Worm (Caenorhabditis elegans) whole organism, young adult: Measurements from ENCODE around the gene Y32H12A.7.

Source experiments
- Y67H2A.10 ChIP-seq: fragments of 200-800 bp; sonication (Bioruptor generic); conservative IDR thresholded peaks from 2 replicates; pipeline ENCODE4 v1.3.6; 2022; ENCODE audit warnings: missing genetic modification reagents, missing genetic modification characterization, missing compliant biosample characterization
- attf-5 ChIP-seq: fragments of 200-800 bp; sonication (Bioruptor generic); optimal IDR thresholded peaks from 2 replicates; lab custom pipeline; 2018; ENCODE audit warnings: mild to moderate bottlenecking, missing genetic modification characterization, missing compliant biosample characterization
- dpl-1 ChIP-seq: fragments of 150-350 bp; optimal IDR thresholded peaks from 2 replicates; lab custom pipeline; 2014; ENCODE audit warnings: missing biosample characterization, missing genetic modification reagents, missing genetic modification characterization
- gei-17 ChIP-seq: fragments of 200-800 bp; sonication (Bioruptor generic); optimal IDR thresholded peaks from 2 replicates; lab custom pipeline; 2018; ENCODE audit warnings: mild to moderate bottlenecking, missing genetic modification characterization, missing compliant biosample characterization
- lag-1 ChIP-seq: fragments of 200-800 bp; sonication (Bioruptor generic); IDR thresholded peaks from 2 replicates; pipeline ENCODE4 v1.3.6; 2022; ENCODE audit warnings: missing genetic modification reagents, missing genetic modification characterization, missing compliant biosample characterization
- madf-3 ChIP-seq: fragments of 200-800 bp; sonication (Bioruptor generic); IDR thresholded peaks from 2 replicates; pipeline ENCODE4 v1.3.6; 2022; ENCODE audit warnings: missing genetic modification reagents, missing genetic modification characterization, missing compliant biosample characterization
- nfyb-1 ChIP-seq: fragments of 200-800 bp; sonication (Bioruptor generic); IDR thresholded peaks from 2 replicates; pipeline ENCODE4 v1.3.6; 2022; ENCODE audit warnings: missing genetic modification reagents, missing genetic modification characterization, missing compliant biosample characterization
- sea-2 ChIP-seq: fragments of 200-800 bp; sonication (Bioruptor generic); IDR thresholded peaks from 2 replicates; pipeline ENCODE4 v1.3.6; 2022; ENCODE audit warnings: missing genetic modification characterization, missing compliant biosample characterization
- tbx-9 ChIP-seq: sonication (generic microtip); optimal IDR thresholded peaks from 2 replicates; lab custom pipeline; 2016; ENCODE audit warnings: borderline replicate concordance, missing genetic modification characterization, inconsistent platforms, missing compliant biosample characterization

DNA sequence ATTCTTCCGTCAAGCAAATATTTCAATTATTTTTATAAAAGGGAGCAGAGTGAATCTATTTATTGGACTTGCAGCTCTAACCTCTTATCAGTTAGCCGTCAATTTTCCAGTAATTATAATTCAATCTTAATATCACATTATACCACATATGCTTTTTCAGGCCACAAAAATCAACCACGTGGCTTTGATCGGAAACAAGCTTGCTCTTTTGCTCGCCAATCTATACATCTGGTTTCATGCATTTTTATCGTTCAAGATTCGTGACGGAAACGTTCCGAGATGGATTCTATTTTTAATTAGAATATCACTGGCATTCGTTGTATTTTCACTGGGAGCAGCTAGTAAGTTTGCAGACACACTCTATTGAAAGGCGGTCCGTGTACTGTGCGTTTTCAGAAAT is 21.8 kb upstream of the Y32H12A.7 start:
- TF ChIP-seq gei-17 = no peak
- no peak for TF ChIP-seq madf-3
- TF ChIP-seq sea-2 = no peak
- TF ChIP-seq attf-5 (GFP tag; lab: Kevin White, UChicago) = no peak
- no peak for TF ChIP-seq lag-1 (GFP tag; lab: Robert Waterston, UW)
- TF ChIP-seq tbx-9 (tag; lab: Kevin White, UChicago) = no peak
- no peak for TF ChIP-seq Y67H2A.10
- no peak for TF ChIP-seq nfyb-1
- no peak for TF ChIP-seq dpl-1 (GFP tag; lab: Kevin White, UChicago)
